Worm (Caenorhabditis elegans) whole organism, L1 larva: ENCODE results near the gene srd-28.
A peak's percentile ranks its signal among the peaks of the same experiment; 100 is the strongest.

ENCODE experiments used
- C04F5.9 ChIP-seq: sonication (generic microtip); optimal IDR thresholded peaks from 2 replicates; lab custom pipeline; 2016; ENCODE audit warnings: missing genetic modification characterization, missing compliant biosample characterization
- alr-1 ChIP-seq: fragments of 200-800 bp; sonication (Bioruptor generic); optimal IDR thresholded peaks from 2 replicates; lab custom pipeline; 2018; ENCODE audit warnings: borderline replicate concordance, mild to moderate bottlenecking, missing genetic modification characterization, missing compliant biosample characterization
- ama-1 ChIP-seq: fragments of 150-350 bp; optimal IDR thresholded peaks from 2 replicates; lab custom pipeline; 2014
- ceh-63 ChIP-seq: fragments of 200-800 bp; sonication (Bioruptor generic); optimal IDR thresholded peaks from 2 replicates; lab custom pipeline; 2018; ENCODE audit warnings: mild to moderate bottlenecking, missing genetic modification characterization, missing compliant biosample characterization
- efl-1 ChIP-seq, 4 experiments: fragments of 150-350 bp; optimal IDR thresholded peaks in 3 of 4; peaks in 1 of 4; 1 replicate in 1 of 4; 2 replicates in 3 of 4; lab custom pipeline; 2014; ENCODE audit warnings: missing biosample characterization in 2 of 4, missing genetic modification characterization in 2 of 4, missing genetic modification reagents in 2 of 4
- efl-3 ChIP-seq: fragments of 200-800 bp; sonication (Bioruptor generic); optimal IDR thresholded peaks from 2 replicates; lab custom pipeline; 2018; ENCODE audit warnings: mild to moderate bottlenecking, missing genetic modification characterization, missing compliant biosample characterization
- egl-27 ChIP-seq, 2 experiments: fragments of 150-350 bp in 1 of 2; sonication (generic microtip); optimal IDR thresholded peaks; 3 replicates each; lab custom pipeline; 2017 to 2018; ENCODE audit warnings: missing biosample characterization in 2 of 2, missing genetic modification characterization in 2 of 2, missing genetic modification reagents in 2 of 2
- elt-2 ChIP-seq: sonication (generic microtip); optimal IDR thresholded peaks from 2 replicates; lab custom pipeline; 2016; ENCODE audit warnings: missing genetic modification characterization, mild to moderate bottlenecking, inconsistent platforms, missing compliant biosample characterization, missing genetic modification reagents
- ets-5 ChIP-seq: fragments of 200-800 bp; sonication (Bioruptor generic); IDR thresholded peaks from 2 replicates; pipeline ENCODE4 v1.3.6; 2022; ENCODE audit warnings: missing genetic modification characterization, missing compliant biosample characterization
- fkh-4 ChIP-seq: sonication (generic microtip); optimal IDR thresholded peaks from 2 replicates; lab custom pipeline; 2016; ENCODE audit warnings: missing compliant biosample characterization, missing genetic modification characterization, borderline replicate concordance
- fkh-8 ChIP-seq: sonication (generic microtip); optimal IDR thresholded peaks from 2 replicates; lab custom pipeline; 2016; ENCODE audit warnings: mild to moderate bottlenecking, missing genetic modification characterization, missing compliant biosample characterization
- fos-1 ChIP-seq: fragments of 150-350 bp; optimal IDR thresholded peaks from 2 replicates; lab custom pipeline; 2014; ENCODE audit warnings: missing biosample characterization, missing genetic modification characterization
- grh-1 ChIP-seq: fragments of 200-800 bp; sonication (Bioruptor generic); IDR thresholded peaks from 2 replicates; pipeline ENCODE4 v1.3.6; 2022; ENCODE audit warnings: missing genetic modification reagents, missing genetic modification characterization, missing compliant biosample characterization
- hlh-4 ChIP-seq: sonication (generic microtip); optimal IDR thresholded peaks from 2 replicates; lab custom pipeline; 2016; ENCODE audit warnings: mild to moderate bottlenecking, missing genetic modification characterization, missing compliant biosample characterization
- hpl-2 ChIP-seq: fragments of 150-350 bp; optimal IDR thresholded peaks from 2 replicates; lab custom pipeline; 2014; ENCODE audit warnings: missing biosample characterization, missing genetic modification reagents, missing genetic modification characterization
- lin-35 ChIP-seq, 2 experiments: fragments of 150-350 bp; optimal IDR thresholded peaks; 2 replicates each; lab custom pipeline; 2014; ENCODE audit warnings: missing biosample characterization in 2 of 2, missing genetic modification characterization in 2 of 2, missing genetic modification reagents in 2 of 2
- lir-3 ChIP-seq: sonication (generic microtip); optimal IDR thresholded peaks from 2 replicates; lab custom pipeline; 2016; ENCODE audit warnings: mild to moderate bottlenecking, missing genetic modification characterization, moderate library complexity, missing compliant biosample characterization; ENCODE audit not compliant: poor library complexity
- mab-9 ChIP-seq: fragments of 200-800 bp; sonication (Bioruptor generic); IDR thresholded peaks from 2 replicates; pipeline ENCODE4 v1.3.6; 2022; ENCODE audit warnings: missing genetic modification reagents, missing genetic modification characterization, missing compliant biosample characterization
- nhr-20 ChIP-seq: sonication (generic microtip); optimal IDR thresholded peaks from 2 replicates; lab custom pipeline; 2016; ENCODE audit warnings: mild to moderate bottlenecking, missing genetic modification characterization, missing compliant biosample characterization
- nhr-28 ChIP-seq: fragments of 150-350 bp; optimal IDR thresholded peaks from 2 replicates; lab custom pipeline; 2014; ENCODE audit warnings: missing biosample characterization, missing genetic modification characterization
- nhr-47 ChIP-seq: sonication (generic microtip); optimal IDR thresholded peaks from 2 replicates; lab custom pipeline; 2016; ENCODE audit warnings: mild to moderate bottlenecking, missing genetic modification characterization, moderate library complexity, missing compliant biosample characterization
- nhr-77 ChIP-seq: fragments of 150-350 bp; optimal IDR thresholded peaks from 2 replicates; lab custom pipeline; 2014; ENCODE audit warnings: missing biosample characterization, missing genetic modification characterization
- snu-23 ChIP-seq: sonication (generic microtip); optimal IDR thresholded peaks from 2 replicates; lab custom pipeline; 2016; ENCODE audit warnings: missing genetic modification characterization, missing compliant biosample characterization
- sup-37 ChIP-seq: fragments of 200-800 bp; sonication (Bioruptor generic); optimal IDR thresholded peaks from 2 replicates; lab custom pipeline; 2018; ENCODE audit warnings: mild to moderate bottlenecking, missing genetic modification characterization, missing compliant biosample characterization
- tbx-2 ChIP-seq: sonication (generic microtip); optimal IDR thresholded peaks from 2 replicates; lab custom pipeline; 2016; ENCODE audit warnings: missing genetic modification characterization, missing compliant biosample characterization
- tlp-1 ChIP-seq: fragments of 150-350 bp; optimal IDR thresholded peaks from 2 replicates; lab custom pipeline; 2014; ENCODE audit warnings: missing biosample characterization, missing genetic modification characterization
- unc-62 ChIP-seq: fragments of 150-350 bp; optimal IDR thresholded peaks from 2 replicates; lab custom pipeline; 2014; ENCODE audit warnings: missing biosample characterization, missing genetic modification reagents, missing genetic modification characterization
- unc-86 ChIP-seq: sonication (generic microtip); optimal IDR thresholded peaks from 2 replicates; lab custom pipeline; 2016; ENCODE audit warnings: missing genetic modification characterization, missing compliant biosample characterization
- vab-15 ChIP-seq: sonication (generic microtip); optimal IDR thresholded peaks from 2 replicates; lab custom pipeline; 2017; ENCODE audit warnings: missing genotype, mild to moderate bottlenecking, missing genetic modification characterization, missing compliant biosample characterization
- xbp-1 ChIP-seq: sonication (generic microtip); optimal IDR thresholded peaks from 2 replicates; lab custom pipeline; 2016; ENCODE audit warnings: missing genetic modification characterization, missing compliant biosample characterization
- ztf-11 ChIP-seq, 2 experiments: sonication (generic microtip); optimal IDR thresholded peaks; 2 replicates each; lab custom pipeline; 2016 to 2017; ENCODE audit warnings: missing genetic modification characterization in 2 of 2, missing biosample characterization in 1 of 2, missing compliant biosample characterization in 1 of 2
- ztf-4 ChIP-seq: fragments of 150-350 bp; optimal IDR thresholded peaks from 2 replicates; lab custom pipeline; 2014; ENCODE audit warnings: missing biosample characterization, missing genetic modification characterization

srd-28 gene

ce11 chrV:15223668-15224067 is 26.7 kb upstream of the srd-28 start, which contains the start of gene srw-24:
Gene srw-24, plus strand, starts transcription at chrV:15223968.
- TF ChIP-seq egl-27 (tag; optimal IDR thresholded peaks at IDR 0.05; lab: Kevin White, UChicago) (no peak), mab-9 (GFP tag; lab: Robert Waterston, UW) (no peak), alr-1 (no peak), fos-1 (tag; lab: Kevin White, UChicago) (no peak), grh-1 (GFP tag; lab: Robert Waterston, UW) (no peak), lin-35 (GFP tag; optimal IDR thresholded peaks at IDR 0.05; lab: Kevin White, UChicago) (no peak), fkh-8 (tag; lab: Kevin White, UChicago) (no peak), lir-3 (tag; lab: Kevin White, UChicago) (no peak), nhr-47 (tag; lab: Kevin White, UChicago) (no peak)

ce11 chrV:15225650-15226049 is 24.8 kb upstream of the srd-28 start, which contains the start of gene srw-14:
Gene srw-14, plus strand, starts transcription at chrV:15225950.
- TF ChIP-seq nhr-28 (tag; lab: Kevin White, UChicago): no peak
- TF ChIP-seq sup-37 (GFP tag; lab: Kevin White, UChicago): no peak

ce11 chrV:15226206-15226605 is 24.2 kb upstream of the srd-28 start:
- TF ChIP-seq ztf-11 (tag; optimal IDR thresholded peaks at IDR 0.05; lab: Kevin White, UChicago) (no peak), elt-2 (tag; lab: Kevin White, UChicago) (peak; percentile 79), tlp-1 (tag; lab: Kevin White, UChicago) (peak; percentile 45)

- TF ChIP-seq unc-86 (no peak), C04F5.9 (no peak), xbp-1 (tag; lab: Kevin White, UChicago) (no peak), lin-35 (GFP tag; optimal IDR thresholded peaks at IDR 0.05; lab: Kevin White, UChicago) (no peak), efl-1 (optimal IDR thresholded peaks at IDR 0.05; lab: Kevin White, UChicago) (no peak), efl-1 (GFP tag; optimal IDR thresholded peaks at IDR 0.05 in 1 of 2; lab: Kevin White, UChicago) (peak in 1 of 2 experiments; percentile 60)
Observed at ce11 chrV:15230243-15230642, 20.2 kb upstream of the srd-28 start, which contains the start of gene srw-15. Gene srw-15, plus strand, starts transcription at chrV:15230543.

- no peak for TF ChIP-seq ama-1 (lab: Kevin White, UChicago)
- no peak for TF ChIP-seq nhr-20 (tag; lab: Kevin White, UChicago)
- TF ChIP-seq fkh-4 (tag; lab: Kevin White, UChicago): no peak
- TF ChIP-seq mab-9 (GFP tag; lab: Robert Waterston, UW): no peak
Observed at ce11 chrV:15232200-15232599, 18.2 kb upstream of the srd-28 start, which contains the start of gene srw-13. Gene srw-13, plus strand, starts transcription at chrV:15232500.

ce11 chrV:15235661-15236060 is 14.7 kb upstream of the srd-28 start, which contains the start of gene nhr-164:
Gene nhr-164, minus strand, starts transcription at chrV:15235761.
- TF ChIP-seq ets-5 (no peak), hlh-4 (no peak), unc-62 (no peak), nhr-47 (tag; lab: Kevin White, UChicago) (no peak), hpl-2 (GFP tag; lab: Kevin White, UChicago) (no peak), efl-3 (no peak), nhr-77 (tag; lab: Kevin White, UChicago) (no peak), ceh-63 (GFP tag; lab: Kevin White, UChicago) (no peak), vab-15 (tag; lab: Kevin White, UChicago) (no peak), tbx-2 (tag; lab: Kevin White, UChicago) (no peak), ztf-4 (tag; lab: Kevin White, UChicago) (no peak), snu-23 (GFP tag; lab: Kevin White, UChicago) (no peak), unc-86 (no peak)
